Worm (Caenorhabditis elegans): ENCODE results near the gene Y116A8C.30.

DNA sequence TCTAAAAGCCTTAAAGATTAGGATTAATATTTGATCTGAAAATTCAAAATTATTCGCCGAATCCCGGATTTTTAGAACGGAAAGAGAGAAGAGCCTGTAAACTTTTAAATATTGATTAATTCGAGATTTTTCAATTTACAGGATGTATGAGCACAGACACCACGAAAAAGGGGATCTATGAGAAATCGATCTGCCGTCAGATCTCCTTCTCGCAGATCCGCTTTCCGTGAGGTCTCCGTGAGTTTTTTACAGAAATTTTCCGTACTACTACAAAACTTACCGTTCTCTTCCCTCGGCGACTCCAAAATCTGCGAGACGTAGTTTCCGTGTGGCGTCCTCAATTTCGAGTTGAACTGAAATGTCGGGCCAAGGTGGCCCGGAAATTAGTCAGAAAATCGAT is 4.7 kb upstream of the Y116A8C.30 start:
- TF ChIP-seq klf-2 (GFP tag; conservative IDR thresholded peaks at IDR 0.05) = 0 out of 2 replicates have a peak, but pooled peaks have one; percentile 51
- peak; percentile 78 for TF ChIP-seq flt-1 (GFP tag; IDR thresholded peaks at IDR 0.05)

Measured in whole organism, midembryonic.